Fruit fly (Drosophila melanogaster) whole organism, prepupa: ENCODE data around the gene alpha-Man-Ic.

Experiments
- CG3032 ChIP-seq: fragments of 200-800 bp; optimal IDR thresholded peaks from 2 replicates; lab custom pipeline; 2019; ENCODE audit warnings: missing biosample characterization, mild to moderate bottlenecking, missing genetic modification characterization, moderate library complexity
- CG34406 ChIP-seq: fragments of 200-800 bp; sonication (Bioruptor generic); optimal IDR thresholded peaks from 3 replicates; lab custom pipeline; 2016; ENCODE audit warnings: missing biosample characterization, missing genetic modification characterization
- CG6808 ChIP-seq: fragments of 200-800 bp; sonication (Bioruptor generic); optimal IDR thresholded peaks from 3 replicates; lab custom pipeline; 2017; ENCODE audit warnings: missing biosample characterization, missing genetic modification characterization, mild to moderate bottlenecking, moderate library complexity, missing genetic modification reagents
- CG7368 ChIP-seq: fragments of 200-800 bp; sonication (Bioruptor generic); optimal IDR thresholded peaks from 3 replicates; lab custom pipeline; 2016; ENCODE audit warnings: missing biosample characterization, missing genetic modification characterization
- Eip93F ChIP-seq: fragments of 200-800 bp; sonication (Bioruptor generic); optimal IDR thresholded peaks from 2 replicates; lab custom pipeline; 2016; ENCODE audit warnings: missing biosample characterization, mild to moderate bottlenecking, missing genetic modification characterization
- OdsH ChIP-seq: fragments of 200-800 bp; sonication (Bioruptor generic); optimal IDR thresholded peaks from 3 replicates; lab custom pipeline; 2016; ENCODE audit warnings: missing biosample characterization, missing genetic modification characterization
- Sox102F ChIP-seq: fragments of 200-800 bp; sonication (Bioruptor generic); optimal IDR thresholded peaks from 2 replicates; lab custom pipeline; 2016; ENCODE audit warnings: missing biosample characterization, mild to moderate bottlenecking, missing genetic modification characterization
- dac ChIP-seq: fragments of 200-800 bp; sonication (Bioruptor generic); optimal IDR thresholded peaks from 2 replicates; lab custom pipeline; 2017; ENCODE audit warnings: missing biosample characterization, mild to moderate bottlenecking, missing genetic modification characterization
- esn ChIP-seq: fragments of 200-800 bp; sonication (Bioruptor generic); optimal IDR thresholded peaks from 2 replicates; lab custom pipeline; 2016; ENCODE audit warnings: missing biosample characterization, mild to moderate bottlenecking, missing genetic modification characterization, moderate library complexity
- fd59A ChIP-seq: fragments of 200-800 bp; sonication (Bioruptor generic); optimal IDR thresholded peaks from 2 replicates; lab custom pipeline; 2017; ENCODE audit warnings: missing biosample characterization, mild to moderate bottlenecking, missing genetic modification characterization, missing genetic modification reagents
- fkh ChIP-seq: fragments of 200-800 bp; sonication (Bioruptor generic); optimal IDR thresholded peaks from 3 replicates; lab custom pipeline; 2017; ENCODE audit warnings: missing biosample characterization, mild to moderate bottlenecking, missing genetic modification characterization, moderate library complexity
- net ChIP-seq: fragments of 200-800 bp; sonication (Bioruptor generic); optimal IDR thresholded peaks from 3 replicates; lab custom pipeline; 2016; ENCODE audit warnings: missing biosample characterization, missing genetic modification characterization

DNA sequence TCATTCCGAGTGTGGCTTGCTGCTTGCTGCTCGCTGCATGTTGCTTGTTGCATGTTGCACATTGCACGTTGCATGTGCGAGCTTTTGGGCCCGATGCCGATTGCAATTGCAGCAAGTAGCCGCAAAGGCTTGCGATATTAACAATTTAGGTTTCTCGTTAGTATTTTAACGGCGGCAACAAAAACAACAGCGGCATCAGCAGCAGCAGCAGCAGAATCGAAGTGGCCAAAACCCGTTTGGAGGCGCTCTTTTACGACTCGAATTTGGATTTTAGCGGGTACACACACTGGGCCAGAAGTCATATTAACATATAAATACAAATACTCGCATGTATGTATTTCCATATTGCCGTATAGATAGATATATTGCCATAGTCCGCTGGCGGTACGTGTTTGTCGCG, 49.9 kb downstream of the alpha-Man-Ic start:
- no peak for TF ChIP-seq CG7368 (GFP tag; lab: Kevin White, UChicago)
- TF ChIP-seq Sox102F (GFP tag; lab: Kevin White, UChicago): no peak
- TF ChIP-seq CG6808 (GFP tag; lab: Kevin White, UChicago): no peak
- no peak for TF ChIP-seq CG3032 (tag; lab: Kevin White, UChicago)
- TF ChIP-seq fkh (GFP tag; lab: Kevin White, UChicago): no peak
- TF ChIP-seq dac: no peak
- no peak for TF ChIP-seq OdsH (GFP tag; lab: Kevin White, UChicago)
- no peak for TF ChIP-seq net
- no peak for TF ChIP-seq Eip93F (GFP tag; lab: Kevin White, UChicago)
- TF ChIP-seq fd59A (GFP tag; lab: Kevin White, UChicago): no peak
- TF ChIP-seq esn (GFP tag; lab: Kevin White, UChicago): no peak
- no peak for TF ChIP-seq CG34406 (GFP tag; lab: Kevin White, UChicago)
